Fruit fly (Drosophila melanogaster) S2 (cell line): Measurements from ENCODE around the gene Nle.

Source experiments
- CG8478 ChIP-seq: fragments of >200 bp; optimal IDR thresholded peaks from 2 replicates; lab custom pipeline; 2018
- CTCF ChIP-seq, 2 experiments: fragments of >200 bp; optimal IDR thresholded peaks; 2 replicates each; lab custom pipeline; 2018

- no peak for TF ChIP-seq CTCF (optimal IDR thresholded peaks at IDR 0.05; lab: Kevin White, UChicago)
- no peak for TF ChIP-seq CG8478
These were observed 49.4 kb downstream of the Nle start for dm6 chr2L:518620-518913.
